Worm (Caenorhabditis elegans) whole organism, L3 larva: ENCODE measurements around the gene sra-34.

Experiments
- R02D3.7 ChIP-seq: fragments of 150-350 bp; optimal IDR thresholded peaks from 2 replicates; lab custom pipeline; 2014; ENCODE audit warnings: missing biosample characterization, missing genetic modification characterization
- aly-2 ChIP-seq: fragments of 150-350 bp; optimal IDR thresholded peaks from 2 replicates; lab custom pipeline; 2014; ENCODE audit warnings: missing biosample characterization, missing genetic modification characterization
- ama-1 ChIP-seq: fragments of 150-350 bp; optimal IDR thresholded peaks from 2 replicates; lab custom pipeline; 2018
- ceh-28 ChIP-seq: fragments of 150-350 bp; optimal IDR thresholded peaks from 2 replicates; lab custom pipeline; 2014; ENCODE audit warnings: missing biosample characterization, missing genetic modification reagents, missing genetic modification characterization
- ceh-9 ChIP-seq: sonication (generic microtip); optimal IDR thresholded peaks from 2 replicates; lab custom pipeline; 2018; ENCODE audit warnings: missing biosample characterization, missing genetic modification characterization
- daf-12 ChIP-seq: fragments of 150-350 bp; optimal IDR thresholded peaks from 2 replicates; lab custom pipeline; 2014; ENCODE audit warnings: missing biosample characterization, missing genetic modification reagents, missing genetic modification characterization
- egl-27 ChIP-seq: sonication (generic microtip); optimal IDR thresholded peaks from 4 replicates; lab custom pipeline; 2017; ENCODE audit warnings: missing biosample characterization, missing genetic modification reagents, missing genetic modification characterization
- egl-5 ChIP-seq: fragments of 150-350 bp; optimal IDR thresholded peaks from 2 replicates; lab custom pipeline; 2017; ENCODE audit warnings: missing biosample characterization, missing genetic modification reagents, missing genetic modification characterization, inconsistent platforms
- elt-1 ChIP-seq: fragments of 150-350 bp; optimal IDR thresholded peaks from 2 replicates; lab custom pipeline; 2014; ENCODE audit warnings: missing biosample characterization, missing genetic modification characterization
- elt-2 ChIP-seq: sonication (generic microtip); optimal IDR thresholded peaks from 2 replicates; lab custom pipeline; 2016; ENCODE audit warnings: missing genetic modification reagents, mild to moderate bottlenecking, missing genetic modification characterization, missing compliant biosample characterization
- elt-3 ChIP-seq, 3 experiments: fragments of 150-350 bp in 1 of 3; sonication (generic microtip) in 2 of 3; optimal IDR thresholded peaks; 2 replicates in 2 of 3; 4 replicates in 1 of 3; lab custom pipeline; 2014 to 2017; ENCODE audit warnings: missing biosample characterization in 3 of 3, missing genetic modification characterization in 3 of 3
- eor-1 ChIP-seq, 2 experiments: fragments of 150-350 bp; optimal IDR thresholded peaks; 2 replicates each; lab custom pipeline; 2014 to 2018; ENCODE audit warnings: missing biosample characterization in 2 of 2, missing genetic modification characterization in 2 of 2
- fkh-10 ChIP-seq: sonication (generic microtip); optimal IDR thresholded peaks from 2 replicates; lab custom pipeline; 2017; ENCODE audit warnings: missing biosample characterization, missing genetic modification reagents, missing genetic modification characterization
- fkh-2 ChIP-seq: fragments of 150-350 bp; optimal IDR thresholded peaks from 2 replicates; lab custom pipeline; 2014; ENCODE audit warnings: missing biosample characterization, missing genetic modification reagents, missing genetic modification characterization
- hmg-11 ChIP-seq: sonication (generic microtip); optimal IDR thresholded peaks from 2 replicates; lab custom pipeline; 2016; ENCODE audit warnings: missing genetic modification characterization, missing compliant biosample characterization
- jun-1 ChIP-seq: fragments of 150-350 bp; optimal IDR thresholded peaks from 2 replicates; lab custom pipeline; 2014; ENCODE audit warnings: missing biosample characterization, missing genetic modification reagents, missing genetic modification characterization
- lsy-12 ChIP-seq: sonication (generic microtip); optimal IDR thresholded peaks from 2 replicates; lab custom pipeline; 2016; ENCODE audit warnings: mild to moderate bottlenecking, missing genetic modification characterization, missing compliant biosample characterization
- mdl-1 ChIP-seq: fragments of 150-350 bp; optimal IDR thresholded peaks from 2 replicates; lab custom pipeline; 2014; ENCODE audit warnings: missing biosample characterization, missing genetic modification characterization
- mml-1 ChIP-seq: fragments of 150-350 bp; sonication (generic microtip); optimal IDR thresholded peaks from 3 replicates; lab custom pipeline; 2014; ENCODE audit warnings: missing biosample characterization, missing genetic modification characterization
- nhr-23 ChIP-seq: fragments of 150-350 bp; optimal IDR thresholded peaks from 2 replicates; lab custom pipeline; 2014; ENCODE audit warnings: missing biosample characterization, missing genetic modification reagents, missing genetic modification characterization
- nhr-25 ChIP-seq: sonication (generic microtip); optimal IDR thresholded peaks from 2 replicates; lab custom pipeline; 2017; ENCODE audit warnings: missing biosample characterization, missing genetic modification characterization
- nhr-43 ChIP-seq: sonication (generic microtip); optimal IDR thresholded peaks from 2 replicates; lab custom pipeline; 2016; ENCODE audit warnings: mild to moderate bottlenecking, missing genetic modification characterization, missing compliant biosample characterization; ENCODE audit not compliant: poor library complexity, severe bottlenecking
- nhr-67 ChIP-seq: fragments of 150-350 bp; optimal IDR thresholded peaks from 2 replicates; lab custom pipeline; 2014; ENCODE audit warnings: missing biosample characterization, missing genetic modification characterization
- nhr-76 ChIP-seq: fragments of 150-350 bp; sonication (generic microtip); optimal IDR thresholded peaks from 5 replicates; lab custom pipeline; 2014; ENCODE audit warnings: missing biosample characterization, missing genetic modification characterization
- nhr-77 ChIP-seq: fragments of 150-350 bp; optimal IDR thresholded peaks from 2 replicates; lab custom pipeline; 2014; ENCODE audit warnings: missing biosample characterization, missing genetic modification characterization
- pqm-1 ChIP-seq: fragments of 150-350 bp; optimal IDR thresholded peaks from 2 replicates; lab custom pipeline; 2017; ENCODE audit warnings: missing biosample characterization, missing genetic modification characterization, inconsistent platforms
- sea-2 ChIP-seq: fragments of 150-350 bp; sonication (generic microtip); optimal IDR thresholded peaks from 4 replicates; lab custom pipeline; 2014; ENCODE audit warnings: missing biosample characterization, missing genetic modification reagents, missing genetic modification characterization
- snpc-4 ChIP-seq: fragments of 150-350 bp; optimal IDR thresholded peaks from 2 replicates; lab custom pipeline; 2014; ENCODE audit warnings: missing biosample characterization, missing genetic modification characterization
- unc-39 ChIP-seq: sonication (generic microtip); optimal IDR thresholded peaks from 4 replicates; lab custom pipeline; 2017; ENCODE audit warnings: missing biosample characterization, missing genetic modification characterization
- unc-62 ChIP-seq: fragments of 150-350 bp; sonication (generic microtip); optimal IDR thresholded peaks from 4 replicates; lab custom pipeline; 2014; ENCODE audit warnings: missing biosample characterization, missing genetic modification reagents, missing genetic modification characterization
- ztf-11 ChIP-seq: fragments of 150-350 bp; optimal IDR thresholded peaks from 2 replicates; lab custom pipeline; 2014; ENCODE audit warnings: missing biosample characterization, missing genetic modification characterization
- ztf-4 ChIP-seq: fragments of 150-350 bp; optimal IDR thresholded peaks from 2 replicates; lab custom pipeline; 2014; ENCODE audit warnings: missing biosample characterization, missing genetic modification characterization

sra-34 gene

ce11 chrII:4562503-4563000, 19.1 kb upstream of the sra-34 start, which contains the start of gene dao-2:
Gene dao-2 (plus strand): TSS chrII:4562950.
- TF ChIP-seq nhr-23 (tag; lab: Kevin White, UChicago), result peak; percentile 98
- no peak for TF ChIP-seq ztf-11
- TF ChIP-seq elt-3 (tag; optimal IDR thresholded peaks at IDR 0.05; lab: Kevin White, UChicago), result peak in 2 of 3 experiments; percentile 56 to 75
- peak; percentile 21 for TF ChIP-seq lsy-12 (tag; lab: Kevin White, UChicago)
- no peak for TF ChIP-seq snpc-4 (tag; lab: Kevin White, UChicago)

- TF ChIP-seq nhr-43 (tag; lab: Kevin White, UChicago) (peak; percentile 1), unc-62 (GFP tag; lab: Kevin White, UChicago) (no peak), nhr-23 (tag; lab: Kevin White, UChicago) (peak; percentile 34), elt-1 (tag; lab: Kevin White, UChicago) (peak; percentile 1), lsy-12 (tag; lab: Kevin White, UChicago) (peak; percentile 40)
- TF ChIP-seq, all 47 proteins: peak for 4
Observed at ce11 chrII:4560068-4560467, 16.6 kb upstream of the sra-34 start, which contains the start of gene M03A1.8. Gene M03A1.8 (plus strand): TSS chrII:4560336.

ce11 chrII:4557487-4557886, 14.0 kb upstream of the sra-34 start, which contains the start of gene M03A1.3:
Gene M03A1.3 (plus strand): TSS chrII:4557787.
- TF ChIP-seq nhr-67 (no peak), ztf-11 (no peak), ceh-9 (tag; lab: Kevin White, UChicago) (no peak), snpc-4 (tag; lab: Kevin White, UChicago) (no peak), daf-12 (tag; lab: Kevin White, UChicago) (no peak), nhr-23 (tag; lab: Kevin White, UChicago) (no peak), nhr-77 (tag; lab: Kevin White, UChicago) (no peak), eor-1 (tag; optimal IDR thresholded peaks at IDR 0.05; lab: Kevin White, UChicago) (no peak), lsy-12 (tag; lab: Kevin White, UChicago) (no peak), mdl-1 (tag; lab: Kevin White, UChicago) (no peak), nhr-43 (tag; lab: Kevin White, UChicago) (no peak), egl-27 (tag; lab: Kevin White, UChicago) (no peak)

- no peak for TF ChIP-seq hmg-11 (tag; lab: Kevin White, UChicago)
- TF ChIP-seq mml-1 (tag; lab: Kevin White, UChicago), result no peak
- no peak for TF ChIP-seq sea-2
- no peak for TF ChIP-seq nhr-23 (tag; lab: Kevin White, UChicago)
- TF ChIP-seq unc-62 (GFP tag; lab: Kevin White, UChicago), result no peak
- no peak for TF ChIP-seq aly-2
- TF ChIP-seq fkh-10, result no peak
- TF ChIP-seq daf-12 (tag; lab: Kevin White, UChicago), result no peak
- TF ChIP-seq elt-2 (tag; lab: Kevin White, UChicago), result peak; percentile 76
- TF ChIP-seq mdl-1 (tag; lab: Kevin White, UChicago), result no peak
- TF ChIP-seq pqm-1 (tag; lab: Kevin White, UChicago), result peak; percentile 83
- no peak for TF ChIP-seq nhr-77 (tag; lab: Kevin White, UChicago)
- no peak for TF ChIP-seq R02D3.7
- TF ChIP-seq ztf-4 (tag; lab: Kevin White, UChicago), result peak; percentile 38
- no peak for TF ChIP-seq fkh-2 (tag; lab: Kevin White, UChicago)
- TF ChIP-seq, all 47 proteins: peak for 3
Observed at ce11 chrII:4552088-4552487, 8.6 kb upstream of the sra-34 start.

- no peak for TF ChIP-seq fkh-10
- no peak for TF ChIP-seq mdl-1 (tag; lab: Kevin White, UChicago)
- no peak for TF ChIP-seq nhr-76 (tag; lab: Kevin White, UChicago)
- no peak for TF ChIP-seq ceh-28 (tag; lab: Kevin White, UChicago)
- TF ChIP-seq unc-39 (tag; lab: Kevin White, UChicago), result no peak
- TF ChIP-seq snpc-4 (tag; lab: Kevin White, UChicago), result no peak
- no peak for TF ChIP-seq sea-2
- no peak for TF ChIP-seq eor-1 (tag; optimal IDR thresholded peaks at IDR 0.05; lab: Kevin White, UChicago)
- no peak for TF ChIP-seq elt-2 (tag; lab: Kevin White, UChicago)
- TF ChIP-seq ama-1 (lab: Kevin White, UChicago), result no peak
- TF ChIP-seq jun-1 (tag; lab: Kevin White, UChicago), result no peak
- no peak for TF ChIP-seq elt-1 (tag; lab: Kevin White, UChicago)
- TF ChIP-seq nhr-25 (tag; lab: Kevin White, UChicago), result no peak
- TF ChIP-seq egl-5 (tag; lab: Kevin White, UChicago), result no peak
- no peak for TF ChIP-seq hmg-11 (tag; lab: Kevin White, UChicago)
- no peak for TF ChIP-seq nhr-23 (tag; lab: Kevin White, UChicago)
Observed at ce11 chrII:4550783-4551182, 7.3 kb upstream of the sra-34 start, which contains the start of gene K07E1.1. Gene K07E1.1 (plus strand): TSS chrII:4551083.
